Worm (Caenorhabditis elegans): Measurements from ENCODE around the gene old-1.

ce11 chrII:9826946-9827345 lies 41.6 kb downstream of the old-1 start:
- TF ChIP-seq nhr-76 (tag; optimal IDR thresholded peaks at IDR 0.05) (no peak), pha-4 (tag; optimal IDR thresholded peaks at IDR 0.05) (no peak), unc-39 (tag; optimal IDR thresholded peaks at IDR 0.05) (no peak)
